Fruit fly (Drosophila melanogaster): ENCODE results near the gene cort.
A peak's percentile ranks its signal among the peaks of the same experiment; 100 is the strongest.

The cort gene

DNA sequence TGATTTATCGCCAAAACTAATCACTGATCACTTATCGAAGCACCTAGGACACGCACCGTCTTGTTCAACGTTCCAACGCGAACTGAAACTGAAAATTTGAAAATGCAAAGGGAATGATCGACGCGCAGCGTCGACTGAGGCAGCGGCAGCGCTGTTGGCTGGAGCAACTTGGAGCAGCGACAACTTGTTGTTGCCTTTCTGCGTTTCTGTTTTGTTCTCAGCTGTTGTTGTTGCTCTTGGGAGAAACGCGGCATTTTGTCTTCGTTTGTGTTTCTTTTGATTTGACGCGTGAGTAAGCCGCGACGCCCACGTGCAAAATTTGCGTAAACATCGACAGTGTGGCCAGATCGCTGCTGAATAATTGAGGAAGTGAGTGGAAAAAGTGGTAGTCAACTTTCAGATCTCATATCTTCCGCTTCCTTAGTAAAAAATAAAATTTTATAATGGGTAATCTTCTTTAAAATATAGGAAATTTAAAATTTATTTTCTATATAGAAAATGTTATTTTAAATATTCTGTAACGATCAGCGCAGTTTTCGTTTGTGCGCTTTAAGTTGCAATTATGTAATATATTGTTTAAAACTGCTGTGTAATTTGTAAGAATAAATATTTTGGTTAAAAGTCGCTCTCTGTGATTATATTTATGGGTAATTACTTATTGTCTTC is 32.7 kb upstream of the cort start, which contains the start of gene Tsp:
Gene Tsp, minus strand, starts transcription at position 90 of the 666 bp plus-strand sequence.
- no peak for TF ChIP-seq Clk (GFP tag; optimal IDR thresholded peaks at IDR 0.05)
- TF ChIP-seq Mnt (GFP tag; optimal IDR thresholded peaks at IDR 0.05) = peak; percentile 33

- no peak for TF ChIP-seq CG5204 (GFP tag; optimal IDR thresholded peaks at IDR 0.05)
- TF ChIP-seq tj (GFP tag; optimal IDR thresholded peaks at IDR 0.05) = no peak
- no peak for TF ChIP-seq Crg-1 (GFP tag; optimal IDR thresholded peaks at IDR 0.05)
- TF ChIP-seq bab1 (GFP tag; optimal IDR thresholded peaks at IDR 0.05) = no peak
- TF ChIP-seq Mnt (GFP tag; optimal IDR thresholded peaks at IDR 0.05) = no peak
- no peak for TF ChIP-seq CG7101 (tag; optimal IDR thresholded peaks at IDR 0.05)
- TF ChIP-seq cnc (optimal IDR thresholded peaks at IDR 0.05) = no peak
- TF ChIP-seq CG33017 (tag; optimal IDR thresholded peaks at IDR 0.05) = no peak
- no peak for TF ChIP-seq CG14711 (tag; optimal IDR thresholded peaks at IDR 0.05)
- TF ChIP-seq toe (GFP tag; optimal IDR thresholded peaks at IDR 0.05) = no peak
- no peak for TF ChIP-seq CG7045 (GFP tag; optimal IDR thresholded peaks at IDR 0.05)
- TF ChIP-seq CG12768 (GFP tag; optimal IDR thresholded peaks at IDR 0.05) = no peak
- TF ChIP-seq Hr96 (GFP tag; optimal IDR thresholded peaks at IDR 0.05) = no peak
- TF ChIP-seq CG1620 (GFP tag; optimal IDR thresholded peaks at IDR 0.05) = no peak
- TF ChIP-seq pad (GFP tag; optimal IDR thresholded peaks at IDR 0.05) = no peak
- no peak for TF ChIP-seq CG11617 (GFP tag; optimal IDR thresholded peaks at IDR 0.05)
- no peak for TF ChIP-seq kay (GFP tag; ENCODE audit: borderline replicate concordance)
- no peak for TF ChIP-seq Clk (GFP tag; optimal IDR thresholded peaks at IDR 0.05)
- no peak for TF ChIP-seq ovo (GFP tag; optimal IDR thresholded peaks at IDR 0.05)
Measured at dm6 chr2L:6706368-6706919, 30.0 kb upstream of the cort start.

dm6 chr2L:6705081-6705480 is 28.6 kb upstream of the cort start:
- no peak for TF ChIP-seq CG1620 (GFP tag; optimal IDR thresholded peaks at IDR 0.05)
- TF ChIP-seq Mnt (GFP tag; optimal IDR thresholded peaks at IDR 0.05) = no peak
- no peak for TF ChIP-seq Clk (GFP tag; optimal IDR thresholded peaks at IDR 0.05)
- TF ChIP-seq cic (GFP tag; optimal IDR thresholded peaks at IDR 0.05) = no peak
- TF ChIP-seq pad (GFP tag; optimal IDR thresholded peaks at IDR 0.05) = no peak
- TF ChIP-seq CG33017 (tag; optimal IDR thresholded peaks at IDR 0.05) = no peak
- TF ChIP-seq Hr96 (GFP tag; optimal IDR thresholded peaks at IDR 0.05) = no peak
- no peak for TF ChIP-seq cnc (optimal IDR thresholded peaks at IDR 0.05)
- no peak for TF ChIP-seq CG11617 (GFP tag; optimal IDR thresholded peaks at IDR 0.05)
- no peak for TF ChIP-seq CG12768 (GFP tag; optimal IDR thresholded peaks at IDR 0.05)
- TF ChIP-seq CG5204 (GFP tag; optimal IDR thresholded peaks at IDR 0.05) = no peak
- TF ChIP-seq bab1 (GFP tag; optimal IDR thresholded peaks at IDR 0.05) = no peak
- TF ChIP-seq tj (GFP tag; optimal IDR thresholded peaks at IDR 0.05) = no peak
- no peak for TF ChIP-seq Crg-1 (GFP tag; optimal IDR thresholded peaks at IDR 0.05)
- no peak for TF ChIP-seq kay (GFP tag; ENCODE audit: borderline replicate concordance)
- no peak for TF ChIP-seq ovo (GFP tag; optimal IDR thresholded peaks at IDR 0.05)

- TF ChIP-seq CG11617 (GFP tag; optimal IDR thresholded peaks at IDR 0.05) = no peak
- TF ChIP-seq Clk (GFP tag; optimal IDR thresholded peaks at IDR 0.05) = no peak
- no peak for TF ChIP-seq CG1620 (GFP tag; optimal IDR thresholded peaks at IDR 0.05)
- TF ChIP-seq ovo (GFP tag; optimal IDR thresholded peaks at IDR 0.05) = no peak
- no peak for TF ChIP-seq pad (GFP tag; optimal IDR thresholded peaks at IDR 0.05)
- TF ChIP-seq CG14711 (tag; optimal IDR thresholded peaks at IDR 0.05) = no peak
- no peak for TF ChIP-seq Crg-1 (GFP tag; optimal IDR thresholded peaks at IDR 0.05)
- no peak for TF ChIP-seq bab1 (GFP tag; optimal IDR thresholded peaks at IDR 0.05)
- TF ChIP-seq Mnt (GFP tag; optimal IDR thresholded peaks at IDR 0.05) = no peak
- no peak for TF ChIP-seq cnc (optimal IDR thresholded peaks at IDR 0.05)
- no peak for TF ChIP-seq kay (GFP tag; ENCODE audit: borderline replicate concordance)
- no peak for TF ChIP-seq CG5204 (GFP tag; optimal IDR thresholded peaks at IDR 0.05)
Measured at dm6 chr2L:6701409-6702199, 25.2 kb upstream of the cort start.

- no peak for TF ChIP-seq CG1620 (GFP tag; optimal IDR thresholded peaks at IDR 0.05)
Measured at dm6 chr2L:6700742-6701141, 24.3 kb upstream of the cort start.

DNA sequence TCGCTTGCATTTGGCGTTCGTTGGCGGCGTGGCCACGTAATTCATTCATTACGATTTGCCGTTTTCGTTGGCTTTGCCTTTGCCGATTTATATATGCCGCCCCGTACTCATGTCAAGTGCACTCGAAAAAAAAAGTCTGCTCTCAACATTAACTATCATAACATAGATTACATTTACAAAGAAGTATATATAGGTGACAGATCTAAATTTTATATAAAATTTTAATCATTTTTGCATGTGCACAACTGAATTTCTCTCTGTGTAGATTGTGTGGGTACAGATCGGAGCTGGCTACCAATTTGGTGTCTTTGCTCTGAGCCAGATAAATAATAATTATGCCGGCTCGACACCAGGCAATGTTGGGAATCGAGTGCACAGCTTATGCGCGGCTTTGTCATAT is 22.0 kb upstream of the cort start:
- TF ChIP-seq bab1 (GFP tag; optimal IDR thresholded peaks at IDR 0.05) = no peak
- no peak for TF ChIP-seq Hr96 (GFP tag; optimal IDR thresholded peaks at IDR 0.05)
- TF ChIP-seq cnc (optimal IDR thresholded peaks at IDR 0.05) = no peak
- TF ChIP-seq Mnt (GFP tag; optimal IDR thresholded peaks at IDR 0.05) = no peak
- TF ChIP-seq CG33017 (tag; optimal IDR thresholded peaks at IDR 0.05) = no peak
- no peak for TF ChIP-seq cic (GFP tag; optimal IDR thresholded peaks at IDR 0.05)
- no peak for TF ChIP-seq pad (GFP tag; optimal IDR thresholded peaks at IDR 0.05)
- no peak for TF ChIP-seq Clk (GFP tag; optimal IDR thresholded peaks at IDR 0.05)
- TF ChIP-seq toe (GFP tag; optimal IDR thresholded peaks at IDR 0.05) = no peak
- TF ChIP-seq tj (GFP tag; optimal IDR thresholded peaks at IDR 0.05) = no peak
- no peak for TF ChIP-seq CG5204 (GFP tag; optimal IDR thresholded peaks at IDR 0.05)
- TF ChIP-seq CG11617 (GFP tag; optimal IDR thresholded peaks at IDR 0.05) = no peak
- TF ChIP-seq CG14711 (tag; optimal IDR thresholded peaks at IDR 0.05) = no peak
- TF ChIP-seq Crg-1 (GFP tag; optimal IDR thresholded peaks at IDR 0.05) = no peak
- TF ChIP-seq CG1620 (GFP tag; optimal IDR thresholded peaks at IDR 0.05) = no peak
- no peak for TF ChIP-seq CG7045 (GFP tag; optimal IDR thresholded peaks at IDR 0.05)
- TF ChIP-seq CG7101 (tag; optimal IDR thresholded peaks at IDR 0.05) = no peak

Data from whole organism, adult.